Worm (Caenorhabditis elegans) whole organism, late embryonic: ENCODE results near the gene C29E4.15.

Experiments
- C08G9.2 ChIP-seq: sonication (generic microtip); optimal IDR thresholded peaks from 2 replicates; lab custom pipeline; 2016; ENCODE audit warnings: mild to moderate bottlenecking, missing genetic modification characterization, moderate library complexity, missing compliant biosample characterization
- C38D4.7 ChIP-seq: fragments of 200-800 bp; sonication (Bioruptor generic); optimal IDR thresholded peaks from 2 replicates; lab custom pipeline; 2018; ENCODE audit warnings: mild to moderate bottlenecking, missing genetic modification characterization, moderate library complexity, missing compliant biosample characterization
- F13H6.1 ChIP-seq: sonication (generic microtip); optimal IDR thresholded peaks from 2 replicates; lab custom pipeline; 2016; ENCODE audit warnings: missing genetic modification characterization, missing compliant biosample characterization
- K09A11.1 ChIP-seq: sonication (generic microtip); optimal IDR thresholded peaks from 2 replicates; lab custom pipeline; 2017; ENCODE audit warnings: antibody characterized with exemption, mild to moderate bottlenecking, missing genetic modification characterization, missing compliant biosample characterization; ENCODE audit not compliant: insufficient read depth
- T23F11.4 ChIP-seq: fragments of 200-800 bp; sonication (Bioruptor generic); optimal IDR thresholded peaks from 2 replicates; lab custom pipeline; 2018; ENCODE audit warnings: mild to moderate bottlenecking, missing genetic modification characterization, missing compliant biosample characterization
- Y22D7AL.16 ChIP-seq: sonication (generic microtip); optimal IDR thresholded peaks from 2 replicates; lab custom pipeline; 2016; ENCODE audit warnings: missing genetic modification characterization, missing compliant biosample characterization
- ceh-18 ChIP-seq: sonication (generic microtip); optimal IDR thresholded peaks from 2 replicates; lab custom pipeline; 2016; ENCODE audit warnings: missing genetic modification characterization, missing compliant biosample characterization
- ceh-30 ChIP-seq: fragments of 150-350 bp; optimal IDR thresholded peaks from 2 replicates; lab custom pipeline; 2014; ENCODE audit warnings: missing biosample characterization, missing genetic modification characterization
- ceh-45 ChIP-seq: fragments of 200-800 bp; sonication (Bioruptor generic); IDR thresholded peaks from 2 replicates; pipeline ENCODE4 v1.3.6; 2022; ENCODE audit warnings: missing genetic modification reagents, missing genetic modification characterization, missing compliant biosample characterization
- ceh-9 ChIP-seq: sonication (generic microtip); optimal IDR thresholded peaks from 2 replicates; lab custom pipeline; 2016; ENCODE audit warnings: mild to moderate bottlenecking, missing genetic modification characterization, inconsistent platforms, missing compliant biosample characterization
- dve-1 ChIP-seq: sonication (generic microtip); optimal IDR thresholded peaks from 2 replicates; lab custom pipeline; 2017; ENCODE audit warnings: antibody characterized with exemption, mild to moderate bottlenecking, missing genetic modification characterization, missing compliant biosample characterization
- elt-4 ChIP-seq: sonication (generic microtip); optimal IDR thresholded peaks from 2 replicates; lab custom pipeline; 2016; ENCODE audit warnings: missing genetic modification characterization, missing compliant biosample characterization
- eyg-1 ChIP-seq: sonication (generic microtip); optimal IDR thresholded peaks from 2 replicates; lab custom pipeline; 2016; ENCODE audit warnings: missing genotype, missing genetic modification characterization, missing compliant biosample characterization
- fkh-10 ChIP-seq: fragments of 150-350 bp; optimal IDR thresholded peaks from 2 replicates; lab custom pipeline; 2014; ENCODE audit warnings: missing biosample characterization, missing genetic modification reagents, missing genetic modification characterization
- hlh-13 ChIP-seq: fragments of 200-800 bp; sonication (Bioruptor generic); optimal IDR thresholded peaks from 2 replicates; lab custom pipeline; 2018; ENCODE audit warnings: mild to moderate bottlenecking, missing genetic modification characterization, missing compliant biosample characterization
- hlh-15 ChIP-seq: sonication (generic microtip); optimal IDR thresholded peaks from 2 replicates; lab custom pipeline; 2016; ENCODE audit warnings: missing genetic modification characterization, missing compliant biosample characterization
- hlh-6 ChIP-seq: sonication (generic microtip); optimal IDR thresholded peaks from 2 replicates; lab custom pipeline; 2016; ENCODE audit warnings: missing genotype, missing genetic modification characterization, missing compliant biosample characterization
- hlh-8 ChIP-seq: sonication (generic microtip); optimal IDR thresholded peaks from 2 replicates; lab custom pipeline; 2016; ENCODE audit warnings: missing genotype, missing genetic modification characterization, missing compliant biosample characterization
- lim-6 ChIP-seq: sonication (generic microtip); optimal IDR thresholded peaks from 2 replicates; lab custom pipeline; 2016; ENCODE audit warnings: missing genetic modification characterization, missing compliant biosample characterization
- lin-11 ChIP-seq: fragments of 200-800 bp; sonication (Bioruptor generic); optimal IDR thresholded peaks from 2 replicates; lab custom pipeline; 2018; ENCODE audit warnings: mild to moderate bottlenecking, missing genetic modification characterization, missing compliant biosample characterization
- madf-2 ChIP-seq: sonication (generic microtip); optimal IDR thresholded peaks from 2 replicates; lab custom pipeline; 2017; ENCODE audit warnings: missing genetic modification characterization, missing compliant biosample characterization
- mec-3 ChIP-seq: sonication (generic microtip); optimal IDR thresholded peaks from 2 replicates; lab custom pipeline; 2016; ENCODE audit warnings: borderline replicate concordance, missing genetic modification characterization, missing compliant biosample characterization
- nfya-1 ChIP-seq: sonication (generic microtip); optimal IDR thresholded peaks from 2 replicates; lab custom pipeline; 2017; ENCODE audit warnings: missing genetic modification characterization, mild to moderate bottlenecking, missing compliant biosample characterization, antibody characterized with exemption, moderate library complexity
- odd-2 ChIP-seq: sonication (generic microtip); optimal IDR thresholded peaks from 2 replicates; lab custom pipeline; 2017; ENCODE audit warnings: antibody characterized with exemption, mild to moderate bottlenecking, missing genetic modification characterization, missing compliant biosample characterization
- pag-3 ChIP-seq: sonication (generic microtip); optimal IDR thresholded peaks from 2 replicates; lab custom pipeline; 2016; ENCODE audit warnings: missing compliant biosample characterization, missing genetic modification characterization, borderline replicate concordance
- pat-9 ChIP-seq: fragments of 200-800 bp; sonication (Bioruptor generic); optimal IDR thresholded peaks from 2 replicates; lab custom pipeline; 2018; ENCODE audit warnings: mild to moderate bottlenecking, missing genetic modification characterization, moderate library complexity, missing compliant biosample characterization
- pqm-1 ChIP-seq: sonication (generic microtip); optimal IDR thresholded peaks from 2 replicates; lab custom pipeline; 2016; ENCODE audit warnings: missing genetic modification characterization, missing compliant biosample characterization
- sox-2 ChIP-seq: fragments of 200-800 bp; sonication (Bioruptor generic); IDR thresholded peaks from 2 replicates; pipeline ENCODE4 v1.3.6; 2022; ENCODE audit warnings: missing genetic modification reagents, missing genetic modification characterization, missing compliant biosample characterization
- syd-9 ChIP-seq: sonication (generic microtip); optimal IDR thresholded peaks from 2 replicates; lab custom pipeline; 2016; ENCODE audit warnings: mild to moderate bottlenecking, missing genetic modification characterization, moderate library complexity, missing compliant biosample characterization
- ttx-3 ChIP-seq: sonication (generic microtip); optimal IDR thresholded peaks from 2 replicates; lab custom pipeline; 2016; ENCODE audit warnings: missing genetic modification reagents, missing genetic modification characterization, missing compliant biosample characterization
- unc-86 ChIP-seq: sonication (generic microtip); optimal IDR thresholded peaks from 2 replicates; lab custom pipeline; 2016; ENCODE audit warnings: missing genetic modification characterization, missing compliant biosample characterization
- zip-5 ChIP-seq: sonication (generic microtip); optimal IDR thresholded peaks from 2 replicates; lab custom pipeline; 2016; ENCODE audit warnings: missing genetic modification characterization, missing compliant biosample characterization
- ztf-16 ChIP-seq: sonication (generic microtip); optimal IDR thresholded peaks from 2 replicates; lab custom pipeline; 2017; ENCODE audit warnings: missing genetic modification characterization, missing compliant biosample characterization

C29E4.15 gene

ce11 chrIII:7941417-7941816 lies 11.0 kb upstream of the C29E4.15 start, which contains the start of gene kle-2:
kle-2 (plus strand) TSS chrIII:7941717.
- TF ChIP-seq lin-11 (tag; lab: Kevin White, UChicago) (no peak), fkh-10 (GFP tag; lab: Kevin White, UChicago) (no peak), K09A11.1 (tag; lab: Kevin White, UChicago) (no peak), elt-4 (tag; lab: Kevin White, UChicago) (no peak), ztf-16 (tag; lab: Kevin White, UChicago) (no peak), ceh-45 (GFP tag; lab: Robert Waterston, UW) (no peak)

ce11 chrIII:7946968-7947491 lies 5.4 kb upstream of the C29E4.15 start, which contains the start of gene gsto-1:
gsto-1 (minus strand) TSS chrIII:7947018.
- no peak for TF ChIP-seq ceh-18 (tag; lab: Kevin White, UChicago)
- TF ChIP-seq odd-2 = no peak
- TF ChIP-seq sox-2 (GFP tag; lab: Robert Waterston, UW) = no peak
- TF ChIP-seq hlh-8 = no peak
- TF ChIP-seq ceh-9 (tag; lab: Kevin White, UChicago) = no peak
- TF ChIP-seq C38D4.7 = no peak
- no peak for TF ChIP-seq C08G9.2 (tag; lab: Kevin White, UChicago)
- TF ChIP-seq eyg-1 (tag; lab: Kevin White, UChicago) = no peak
- no peak for TF ChIP-seq hlh-13
- no peak for TF ChIP-seq ceh-45 (GFP tag; lab: Robert Waterston, UW)
- no peak for TF ChIP-seq ttx-3 (tag; lab: Kevin White, UChicago)
- TF ChIP-seq Y22D7AL.16 (tag; lab: Kevin White, UChicago) = no peak
- TF ChIP-seq pat-9 (tag; lab: Kevin White, UChicago) = no peak
- TF ChIP-seq mec-3 = no peak
- TF ChIP-seq T23F11.4 (GFP tag; lab: Kevin White, UChicago) = no peak
- no peak for TF ChIP-seq ceh-30 (tag; lab: Kevin White, UChicago)

ce11 chrIII:7947677-7948076 lies 4.7 kb upstream of the C29E4.15 start:
- TF ChIP-seq lim-6 (no peak), F13H6.1 (tag; lab: Kevin White, UChicago) (no peak), syd-9 (tag; lab: Kevin White, UChicago) (no peak), fkh-10 (GFP tag; lab: Kevin White, UChicago) (no peak), zip-5 (tag; lab: Kevin White, UChicago) (no peak), ceh-9 (tag; lab: Kevin White, UChicago) (no peak), madf-2 (tag; lab: Kevin White, UChicago) (no peak), hlh-6 (tag; lab: Kevin White, UChicago) (no peak), pqm-1 (tag; lab: Kevin White, UChicago) (no peak), hlh-15 (tag; lab: Kevin White, UChicago) (no peak), nfya-1 (tag; lab: Kevin White, UChicago) (no peak), T23F11.4 (GFP tag; lab: Kevin White, UChicago) (no peak), ceh-18 (tag; lab: Kevin White, UChicago) (no peak), elt-4 (tag; lab: Kevin White, UChicago) (no peak)
- TF ChIP-seq, all 69 proteins: peak for 0

- no peak for TF ChIP-seq sox-2 (GFP tag; lab: Robert Waterston, UW)
- no peak for TF ChIP-seq ceh-45 (GFP tag; lab: Robert Waterston, UW)
- no peak for TF ChIP-seq dve-1 (tag; lab: Kevin White, UChicago)
- TF ChIP-seq eyg-1 (tag; lab: Kevin White, UChicago) = no peak
- no peak for TF ChIP-seq pag-3 (tag; lab: Kevin White, UChicago)
- no peak for TF ChIP-seq ttx-3 (tag; lab: Kevin White, UChicago)
Measured at ce11 chrIII:7948802-7949201, 3.6 kb upstream of the C29E4.15 start, which contains the start of gene col-90. col-90 (plus strand) TSS chrIII:7948838.

ce11 chrIII:7950447-7950846 lies 2.0 kb upstream of the C29E4.15 start:
- TF ChIP-seq unc-86 (tag; lab: Kevin White, UChicago) = no peak
